Fruit fly (Drosophila melanogaster): ENCODE data around the gene CG10948.

DNA sequence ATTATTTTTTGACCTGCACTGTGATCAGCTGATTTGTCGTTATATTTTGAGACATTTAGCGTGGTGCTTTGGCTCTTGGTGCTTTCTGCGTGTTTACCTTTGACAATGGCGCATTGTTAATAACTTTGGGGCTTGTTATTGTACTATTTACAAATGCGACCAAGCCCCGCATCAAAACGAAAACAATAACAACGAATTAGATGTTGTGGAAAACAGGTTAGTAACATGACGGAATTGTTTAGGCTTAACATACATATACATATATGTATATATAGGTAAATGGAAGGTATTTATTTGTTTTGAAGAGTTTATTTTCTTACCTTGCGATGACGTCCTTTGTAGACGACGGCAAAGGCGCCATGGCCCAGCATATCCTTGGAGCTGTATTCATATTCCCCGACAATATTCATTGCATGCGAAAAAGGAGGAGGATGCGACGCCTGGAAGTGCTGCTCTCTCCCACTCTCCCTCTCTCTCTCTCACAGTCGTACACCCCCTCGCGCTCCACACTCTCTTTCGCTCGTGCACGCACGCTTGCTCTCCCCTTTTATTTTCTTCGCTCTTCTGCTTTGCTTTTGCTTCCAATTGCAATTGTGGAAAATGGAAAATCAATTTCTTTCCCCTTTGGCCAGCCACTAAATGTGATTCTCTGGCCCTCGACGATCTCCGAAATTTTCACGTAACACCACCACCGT, 45.7 kb downstream of the CG10948 start:
- no peak for TF ChIP-seq CTCF (optimal IDR thresholded peaks at IDR 0.05)
- TF ChIP-seq CG8478 (optimal IDR thresholded peaks at IDR 0.05), result no peak

Data from S2 (cell line).